Fruit fly (Drosophila melanogaster) whole organism: Measurements from ENCODE around the gene CG5958.

Experiments
- CG8478 ChIP-seq: fragments of >200 bp; optimal IDR thresholded peaks from 2 replicates; lab custom pipeline; 2018; ENCODE audit warnings: inconsistent platforms
- Dll ChIP-seq: fragments of >200 bp; optimal IDR thresholded peaks from 2 replicates; lab custom pipeline; 2017
- EcR ChIP-seq, 2 experiments: fragments of >200 bp; optimal IDR thresholded peaks; 2 replicates each; lab custom pipeline; 2017; ENCODE audit warnings: missing biosample characterization in 2 of 2, missing genetic modification characterization in 2 of 2, missing genetic modification reagents in 2 of 2
- pan ChIP-seq: fragments of >200 bp; optimal IDR thresholded peaks from 2 replicates; lab custom pipeline; 2017
- psq ChIP-seq: fragments of >200 bp; optimal IDR thresholded peaks from 2 replicates; lab custom pipeline; 2017

DNA sequence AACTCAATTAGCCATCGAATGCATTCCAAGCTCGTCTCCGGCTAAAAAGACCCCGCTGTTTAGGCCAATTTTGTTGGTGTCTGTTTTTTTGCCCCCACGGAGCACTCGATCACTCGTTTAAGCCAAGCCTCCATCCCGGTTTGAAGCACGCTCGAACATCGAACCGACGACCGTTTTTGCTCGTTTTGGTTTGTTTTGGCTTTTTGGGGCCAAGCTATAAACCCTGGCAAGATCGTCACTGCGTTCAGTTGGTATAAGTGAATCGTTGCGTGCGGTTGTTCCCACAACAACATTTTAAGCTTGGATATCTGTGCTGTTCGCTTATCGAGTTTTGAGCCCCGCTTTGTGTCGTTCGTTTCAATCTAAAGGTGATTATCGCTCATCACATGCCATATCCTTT lies 33.0 kb upstream of the CG5958 start, which contains the start of gene CG6055:
- TF ChIP-seq pan = no peak
- no peak for TF ChIP-seq CG8478
- TF ChIP-seq psq (lab: Kevin White, UChicago) = no peak
- peak in 1 of 2 experiments; percentile 6 for TF ChIP-seq EcR (GFP tag; optimal IDR thresholded peaks at IDR 0.05; lab: Kevin White, UChicago)
- no peak for TF ChIP-seq Dll (lab: Kevin White, UChicago)
